Fruit fly (Drosophila melanogaster) whole organism, embryonic: ENCODE data around the gene CG7611.

Source experiments
- B-H1 ChIP-seq: fragments of 200-800 bp; sonication (Bioruptor generic); IDR thresholded peaks from 3 replicates; pipeline ENCODE4 v1.3.6; 2022; ENCODE audit warnings: missing biosample characterization, missing genetic modification characterization
- B-H2 ChIP-seq: fragments of 200-800 bp; sonication (Bioruptor generic); optimal IDR thresholded peaks from 2 replicates; lab custom pipeline; 2018; ENCODE audit warnings: missing biosample characterization, mild to moderate bottlenecking, missing genetic modification characterization
- CG10267 ChIP-seq: fragments of 200-800 bp; sonication (Bioruptor generic); optimal IDR thresholded peaks from 2 replicates; lab custom pipeline; 2018; ENCODE audit warnings: missing biosample characterization, mild to moderate bottlenecking, missing genetic modification characterization, moderate library complexity
- CG10462 ChIP-seq: fragments of 200-800 bp; sonication (Bioruptor generic); optimal IDR thresholded peaks from 2 replicates; lab custom pipeline; 2016; ENCODE audit warnings: missing biosample characterization, missing genetic modification characterization
- CG10654 ChIP-seq: fragments of 200-800 bp; sonication (Bioruptor generic); optimal IDR thresholded peaks from 2 replicates; lab custom pipeline; 2016; ENCODE audit warnings: missing biosample characterization, missing genetic modification characterization
- CG10959 ChIP-seq: fragments of 200-800 bp; sonication (Bioruptor generic); IDR thresholded peaks from 2 replicates; pipeline ENCODE4 v1.3.6; 2022; ENCODE audit warnings: missing biosample characterization, missing genetic modification characterization
- CG13123 ChIP-seq: fragments of 200-800 bp; sonication (Bioruptor generic); optimal IDR thresholded peaks from 2 replicates; lab custom pipeline; 2016; ENCODE audit warnings: missing biosample characterization, missing genetic modification characterization
- CG17802 ChIP-seq: fragments of 200-800 bp; sonication (Bioruptor generic); optimal IDR thresholded peaks from 2 replicates; lab custom pipeline; 2018; ENCODE audit warnings: missing biosample characterization, mild to moderate bottlenecking, missing genetic modification characterization, moderate library complexity
- CG17912 ChIP-seq: fragments of 200-800 bp; sonication (Bioruptor generic); optimal IDR thresholded peaks from 2 replicates; lab custom pipeline; 2018; ENCODE audit warnings: missing biosample characterization, mild to moderate bottlenecking, missing genetic modification characterization
- CG1792 ChIP-seq: fragments of 200-800 bp; sonication (Bioruptor generic); optimal IDR thresholded peaks from 2 replicates; lab custom pipeline; 2016; ENCODE audit warnings: missing biosample characterization, missing genetic modification characterization
- CG2889 ChIP-seq: fragments of 200-800 bp; sonication (Bioruptor generic); IDR thresholded peaks from 3 replicates; pipeline ENCODE4 v1.3.6; 2022; ENCODE audit warnings: missing biosample characterization, missing genetic modification characterization
- CG32772 ChIP-seq: fragments of 200-800 bp; sonication (Bioruptor generic); IDR thresholded peaks from 2 replicates; pipeline ENCODE4 v1.3.6; 2022; ENCODE audit warnings: missing biosample characterization, missing genetic modification characterization
- CG4328 ChIP-seq: fragments of 200-800 bp; sonication (Bioruptor generic); optimal IDR thresholded peaks from 3 replicates; lab custom pipeline; 2017; ENCODE audit warnings: missing biosample characterization, missing genetic modification reagents, missing genetic modification characterization
- CG4404 ChIP-seq: fragments of 200-800 bp; sonication (Bioruptor generic); IDR thresholded peaks from 2 replicates; pipeline ENCODE4 v1.3.6; 2022; ENCODE audit warnings: missing biosample characterization, missing genetic modification characterization
- CG6272 ChIP-seq: fragments of 200-800 bp; sonication (Bioruptor generic); IDR thresholded peaks from 2 replicates; pipeline ENCODE4 v1.3.6; 2022; ENCODE audit warnings: missing biosample characterization, missing genetic modification characterization
- CG6683 ChIP-seq: fragments of 200-800 bp; sonication (Bioruptor generic); optimal IDR thresholded peaks from 2 replicates; lab custom pipeline; 2017; ENCODE audit warnings: missing biosample characterization, mild to moderate bottlenecking, missing genetic modification characterization, missing genetic modification reagents
- CG8281 ChIP-seq: fragments of 200-800 bp; sonication (Bioruptor generic); optimal IDR thresholded peaks from 2 replicates; lab custom pipeline; 2018; ENCODE audit warnings: missing biosample characterization, mild to moderate bottlenecking, missing genetic modification characterization, moderate library complexity
- CG9876 ChIP-seq: fragments of 200-800 bp; sonication (Bioruptor generic); optimal IDR thresholded peaks from 2 replicates; lab custom pipeline; 2016; ENCODE audit warnings: missing biosample characterization, missing genetic modification characterization
- CTCF ChIP-seq: fragments of 200-800 bp; sonication (Bioruptor generic); optimal IDR thresholded peaks from 2 replicates; lab custom pipeline; 2017; ENCODE audit warnings: missing biosample characterization, mild to moderate bottlenecking, missing genetic modification characterization, moderate library complexity
- D19A ChIP-seq: fragments of 200-800 bp; optimal IDR thresholded peaks from 3 replicates; lab custom pipeline; 2019; ENCODE audit warnings: missing biosample characterization, mild to moderate bottlenecking, missing genetic modification characterization, moderate library complexity
- Deaf1 ChIP-seq: fragments of 200-800 bp; optimal IDR thresholded peaks from 3 replicates; lab custom pipeline; 2019; ENCODE audit warnings: missing biosample characterization, mild to moderate bottlenecking, missing genetic modification characterization, moderate library complexity
- E2f2 ChIP-seq: fragments of 200-800 bp; sonication (Bioruptor generic); IDR thresholded peaks from 2 replicates; pipeline ENCODE4 v1.3.6; 2022; ENCODE audit warnings: missing biosample characterization, missing genetic modification characterization
- Gug ChIP-seq: fragments of 200-800 bp; sonication (Bioruptor generic); IDR thresholded peaks from 4 replicates; pipeline ENCODE4 v1.3.6; 2022; ENCODE audit warnings: missing biosample characterization, missing genetic modification characterization
- HmgZ ChIP-seq: fragments of 200-800 bp; sonication (Bioruptor generic); optimal IDR thresholded peaks from 2 replicates; lab custom pipeline; 2018; ENCODE audit warnings: missing biosample characterization, mild to moderate bottlenecking, missing genetic modification characterization
- NFAT ChIP-seq: fragments of 200-800 bp; sonication (Bioruptor generic); IDR thresholded peaks from 2 replicates; pipeline ENCODE4 v1.3.6; 2022; ENCODE audit warnings: missing biosample characterization, missing genetic modification characterization
- NK7.1 ChIP-seq: fragments of 200-800 bp; sonication (Bioruptor generic); optimal IDR thresholded peaks from 3 replicates; lab custom pipeline; 2016; ENCODE audit warnings: missing biosample characterization, missing genetic modification characterization
- Oaz ChIP-seq: fragments of 200-800 bp; sonication (Bioruptor generic); IDR thresholded peaks from 2 replicates; pipeline ENCODE4 v1.3.6; 2022; ENCODE audit warnings: missing biosample characterization, missing genetic modification characterization
- Oli ChIP-seq: fragments of 200-800 bp; sonication (Bioruptor generic); optimal IDR thresholded peaks from 2 replicates; lab custom pipeline; 2018; ENCODE audit warnings: missing biosample characterization, mild to moderate bottlenecking, missing genetic modification characterization, moderate library complexity
- Trl ChIP-seq, 3 experiments: fragments of >200 bp in 2 of 3; fragments of 200-800 bp in 1 of 3; sonication (Bioruptor generic) in 1 of 3; optimal IDR thresholded peaks; 2 replicates in 1 of 3; 3 replicates in 2 of 3; lab custom pipeline; 2016 to 2017; ENCODE audit warnings: missing biosample characterization in 1 of 3, missing genetic modification characterization in 1 of 3
- Xbp1 ChIP-seq: fragments of 200-800 bp; sonication (Bioruptor generic); optimal IDR thresholded peaks from 3 replicates; lab custom pipeline; 2016; ENCODE audit warnings: missing biosample characterization, mild to moderate bottlenecking, missing genetic modification characterization
- ab ChIP-seq: fragments of 200-800 bp; sonication (Bioruptor generic); optimal IDR thresholded peaks from 2 replicates; lab custom pipeline; 2016; ENCODE audit warnings: missing biosample characterization, missing genetic modification characterization
- amos ChIP-seq: fragments of 200-800 bp; sonication (Bioruptor generic); IDR thresholded peaks from 2 replicates; pipeline ENCODE4 v1.3.6; 2022; ENCODE audit warnings: missing biosample characterization, missing genetic modification characterization; ENCODE audit not compliant: partially characterized antibody
- ase ChIP-seq: fragments of 200-800 bp; sonication (Bioruptor generic); IDR thresholded peaks from 3 replicates; pipeline ENCODE4 v1.3.6; 2022; ENCODE audit warnings: missing biosample characterization, missing genetic modification characterization
- bigmax ChIP-seq: fragments of 200-800 bp; sonication (Bioruptor generic); optimal IDR thresholded peaks from 2 replicates; lab custom pipeline; 2018; ENCODE audit warnings: missing biosample characterization, mild to moderate bottlenecking, missing genetic modification characterization
- crol ChIP-seq: fragments of 200-800 bp; sonication (Bioruptor generic); IDR thresholded peaks from 2 replicates; pipeline ENCODE4 v1.3.6; 2022; ENCODE audit warnings: missing biosample characterization, missing genetic modification characterization
- dmrt99B ChIP-seq: fragments of 200-800 bp; sonication (Bioruptor generic); optimal IDR thresholded peaks from 2 replicates; lab custom pipeline; 2018; ENCODE audit warnings: missing biosample characterization, mild to moderate bottlenecking, missing genetic modification characterization, moderate library complexity
- eve ChIP-seq, 2 experiments: fragments of >200 bp; optimal IDR thresholded peaks; 2 replicates each; lab custom pipeline; 2017; ENCODE audit warnings: missing biosample characterization in 2 of 2, missing genetic modification characterization in 2 of 2
- eyg ChIP-seq: fragments of 200-800 bp; sonication (Bioruptor generic); optimal IDR thresholded peaks from 3 replicates; lab custom pipeline; 2016; ENCODE audit warnings: missing biosample characterization, missing genetic modification characterization
- fu2 ChIP-seq: fragments of 200-800 bp; sonication (Bioruptor generic); optimal IDR thresholded peaks from 2 replicates; lab custom pipeline; 2016; ENCODE audit warnings: missing biosample characterization, missing genetic modification characterization
- grn ChIP-seq: fragments of 200-800 bp; sonication (Bioruptor generic); optimal IDR thresholded peaks from 3 replicates; lab custom pipeline; 2017; ENCODE audit warnings: missing biosample characterization, missing genetic modification characterization
- jing ChIP-seq: fragments of 200-800 bp; sonication (Bioruptor generic); optimal IDR thresholded peaks from 2 replicates; lab custom pipeline; 2018; ENCODE audit warnings: missing biosample characterization, mild to moderate bottlenecking, missing genetic modification characterization
- nau ChIP-seq: fragments of 200-800 bp; sonication (Bioruptor generic); optimal IDR thresholded peaks from 3 replicates; lab custom pipeline; 2017; ENCODE audit warnings: missing biosample characterization, mild to moderate bottlenecking, missing genetic modification characterization, missing genetic modification reagents
- row ChIP-seq: fragments of 200-800 bp; sonication (Bioruptor generic); IDR thresholded peaks from 3 replicates; pipeline ENCODE4 v1.3.6; 2022; ENCODE audit warnings: missing biosample characterization, missing genetic modification characterization
- schlank ChIP-seq: fragments of 200-800 bp; sonication (Bioruptor generic); optimal IDR thresholded peaks from 2 replicates; lab custom pipeline; 2018; ENCODE audit warnings: missing biosample characterization, mild to moderate bottlenecking, missing genetic modification characterization
- sim ChIP-seq: fragments of 200-800 bp; sonication (Bioruptor generic); IDR thresholded peaks from 2 replicates; pipeline ENCODE4 v1.3.6; 2022; ENCODE audit warnings: missing biosample characterization, missing genetic modification characterization
- sisA ChIP-seq: fragments of 200-800 bp; sonication (Bioruptor generic); IDR thresholded peaks from 2 replicates; pipeline ENCODE4 v1.3.6; 2022; ENCODE audit warnings: missing biosample characterization, missing genetic modification characterization
- sna ChIP-seq: fragments of 200-800 bp; sonication (Bioruptor generic); IDR thresholded peaks from 2 replicates; pipeline ENCODE4 v1.3.6; 2022; ENCODE audit warnings: missing biosample characterization, missing genetic modification characterization; ENCODE audit not compliant: partially characterized antibody
- tgo ChIP-seq: fragments of 200-800 bp; sonication (Bioruptor generic); IDR thresholded peaks from 3 replicates; pipeline ENCODE4 v1.3.6; 2022; ENCODE audit warnings: missing biosample characterization, missing genetic modification characterization
- twi ChIP-seq: fragments of 200-800 bp; optimal IDR thresholded peaks from 2 replicates; lab custom pipeline; 2019; ENCODE audit warnings: missing biosample characterization, mild to moderate bottlenecking, missing genetic modification characterization, moderate library complexity
- vnd ChIP-seq: fragments of 200-800 bp; sonication (Bioruptor generic); IDR thresholded peaks from 3 replicates; pipeline ENCODE4 v1.3.6; 2022; ENCODE audit warnings: missing biosample characterization, missing genetic modification characterization; ENCODE audit not compliant: partially characterized antibody
- zfh2 ChIP-seq: fragments of 200-800 bp; sonication (Bioruptor generic); optimal IDR thresholded peaks from 2 replicates; lab custom pipeline; 2016; ENCODE audit warnings: missing biosample characterization, missing genetic modification characterization

The CG7611 gene

dm6 chr3L:21507354-21507928 lies 15.5 kb upstream of the CG7611 start, which contains the start of the genes Glg1 and M6 (continued):
- TF ChIP-seq vnd (GFP tag; lab: Robert Waterston, UW) (peak; percentile 93), nau (GFP tag; lab: Kevin White, UChicago) (no peak), Gug (GFP tag; lab: Robert Waterston, UW) (peak; percentile 66; the same call in 3 of the 4 replicates), twi (tag; lab: Kevin White, UChicago) (peak; percentile 40), Trl (optimal IDR thresholded peaks at IDR 0.05; lab: Kevin White, UChicago) (no peak), Trl (GFP tag; optimal IDR thresholded peaks at IDR 0.05; lab: Kevin White, UChicago) (peak; percentile 58), Oli (peak; percentile 53), CG32772 (peak; percentile 51; the same call in 1 of the 2 replicates), grn (GFP tag; lab: Kevin White, UChicago) (peak; percentile 93), sisA (GFP tag; lab: Robert Waterston, UW) (peak; percentile 17; the same call in 1 of the 2 replicates), amos (peak; percentile 93), CG13123 (no peak), B-H1 (GFP tag; lab: Robert Waterston, UW) (0 out of 3 replicates have a peak, but pooled peaks have one; percentile 28), B-H2 (GFP tag; lab: Kevin White, UChicago) (peak; percentile 51), row (GFP tag; lab: Robert Waterston, UW) (peak; percentile 96), fu2 (GFP tag; lab: Kevin White, UChicago) (peak; percentile 51), sim (no peak), dmrt99B (peak; percentile 55), Xbp1 (GFP tag; lab: Kevin White, UChicago) (peak; percentile 75), tgo (GFP tag; lab: Robert Waterston, UW) (peak; percentile 52), CG9876 (GFP tag; lab: Kevin White, UChicago) (peak; percentile 0), D19A (tag; lab: Kevin White, UChicago) (peak; percentile 51), eve (GFP tag; optimal IDR thresholded peaks at IDR 0.05; lab: Kevin White, UChicago) (no peak), CG2889 (no peak), E2f2 (GFP tag; lab: Robert Waterston, UW) (peak; percentile 55), NK7.1 (no peak), sna (peak; percentile 95), CG6683 (GFP tag; lab: Kevin White, UChicago) (peak; percentile 8), CG17912 (GFP tag; lab: Kevin White, UChicago) (no peak), CG4328 (GFP tag; lab: Kevin White, UChicago) (peak; percentile 29), CG17802 (tag; lab: Kevin White, UChicago) (peak; percentile 18), CG10267 (tag; lab: Kevin White, UChicago) (peak; percentile 70), zfh2 (GFP tag; lab: Kevin White, UChicago) (peak; percentile 76), CG8281 (tag; lab: Kevin White, UChicago) (no peak), CG10462 (GFP tag; lab: Kevin White, UChicago) (peak; percentile 38), eyg (GFP tag; lab: Kevin White, UChicago) (no peak), CG10654 (GFP tag; lab: Kevin White, UChicago) (peak; percentile 55), CG6272 (peak; percentile 30; the same call in 1 of the 2 replicates), jing (GFP tag; lab: Kevin White, UChicago) (no peak), NFAT (GFP tag; lab: Robert Waterston, UW) (peak; percentile 60), CG4404 (0 out of 2 replicates have a peak, but pooled peaks have one; percentile 32), Oaz (GFP tag; lab: Robert Waterston, UW) (no peak), Deaf1 (tag; lab: Kevin White, UChicago) (peak; percentile 59), CTCF (peak; percentile 63), CG10959 (GFP tag; lab: Robert Waterston, UW) (no peak), CG1792 (peak; percentile 27), HmgZ (tag; lab: Kevin White, UChicago) (peak; percentile 72), ase (GFP tag; lab: Robert Waterston, UW) (peak; percentile 57; the same call in 2 of the 3 replicates), ab (GFP tag; lab: Kevin White, UChicago) (peak; percentile 13), schlank (tag; lab: Kevin White, UChicago) (no peak), bigmax (GFP tag; lab: Kevin White, UChicago) (no peak), crol (GFP tag; lab: Robert Waterston, UW) (0 out of 2 replicates have a peak, but pooled peaks have one; percentile 25)
